Worm (Caenorhabditis elegans) whole organism, L2 larva: ENCODE measurements around the gene C15H11.13.
A peak's percentile ranks its signal among the peaks of the same experiment; 100 is the strongest.

Source experiments
- C34F6.9 ChIP-seq: fragments of 150-350 bp; optimal IDR thresholded peaks from 2 replicates; lab custom pipeline; 2014; ENCODE audit warnings: missing biosample characterization, missing genetic modification characterization
- R02D3.7 ChIP-seq: fragments of 150-350 bp; optimal IDR thresholded peaks from 2 replicates; lab custom pipeline; 2014; ENCODE audit warnings: missing biosample characterization, missing genetic modification characterization
- ZK546.5 ChIP-seq: sonication (generic microtip); optimal IDR thresholded peaks from 2 replicates; lab custom pipeline; 2017; ENCODE audit warnings: missing biosample characterization, missing genetic modification characterization
- ceh-82 ChIP-seq: fragments of 150-350 bp; optimal IDR thresholded peaks from 2 replicates; lab custom pipeline; 2014; ENCODE audit warnings: missing biosample characterization, missing genetic modification characterization
- crh-2 ChIP-seq: sonication (generic microtip); optimal IDR thresholded peaks from 2 replicates; lab custom pipeline; 2017; ENCODE audit warnings: missing biosample characterization, missing genetic modification characterization
- lin-39 ChIP-seq: fragments of 150-350 bp; optimal IDR thresholded peaks from 2 replicates; lab custom pipeline; 2014; ENCODE audit warnings: missing biosample characterization, missing genetic modification reagents, missing genetic modification characterization
- mdl-1 ChIP-seq, 2 experiments: fragments of 150-350 bp in 1 of 2; sonication (generic microtip) in 1 of 2; optimal IDR thresholded peaks; 2 replicates each; lab custom pipeline; 2017; ENCODE audit warnings: missing biosample characterization in 2 of 2, missing genetic modification characterization in 2 of 2
- nhr-11 ChIP-seq: fragments of 150-350 bp; optimal IDR thresholded peaks from 2 replicates; lab custom pipeline; 2014; ENCODE audit warnings: missing biosample characterization, missing genetic modification characterization
- nhr-237 ChIP-seq: fragments of 150-350 bp; optimal IDR thresholded peaks from 2 replicates; lab custom pipeline; 2014; ENCODE audit warnings: missing biosample characterization, missing genetic modification characterization
- ztf-11 ChIP-seq: sonication (generic microtip); optimal IDR thresholded peaks from 2 replicates; lab custom pipeline; 2017; ENCODE audit warnings: missing biosample characterization, missing genetic modification characterization

- TF ChIP-seq nhr-237 (no peak), nhr-11 (tag; lab: Kevin White, UChicago) (no peak), ceh-82 (tag; lab: Kevin White, UChicago) (no peak), ztf-11 (no peak), crh-2 (tag; lab: Kevin White, UChicago) (peak; percentile 80), lin-39 (tag; lab: Kevin White, UChicago) (no peak), ZK546.5 (tag; lab: Kevin White, UChicago) (no peak), R02D3.7 (peak; percentile 49), C34F6.9 (tag; lab: Kevin White, UChicago) (peak; percentile 92), mdl-1 (tag; optimal IDR thresholded peaks at IDR 0.05; lab: Kevin White, UChicago) (peak in 1 of 2 experiments; percentile 26)
These were observed 39.0 kb upstream of the C15H11.13 start, which contains the start of gene cyn-1 for ce11 chrV:14355738-14356368.
